Fruit fly (Drosophila melanogaster) whole organism, embryonic: ENCODE data around the gene CG8861.

Source experiments
- Ada2b ChIP-seq: fragments of 200-800 bp; sonication (Bioruptor generic); IDR thresholded peaks from 2 replicates; pipeline ENCODE4 v1.3.6; 2022; ENCODE audit warnings: missing biosample characterization, missing genetic modification characterization
- BEAF-32 ChIP-seq: fragments of 200-800 bp; sonication (Bioruptor generic); optimal IDR thresholded peaks from 3 replicates; lab custom pipeline; 2017; ENCODE audit warnings: missing biosample characterization, missing genetic modification characterization, mild to moderate bottlenecking, moderate library complexity, missing genetic modification reagents
- BtbVII ChIP-seq: fragments of 200-800 bp; sonication (Bioruptor generic); optimal IDR thresholded peaks from 3 replicates; lab custom pipeline; 2017; ENCODE audit warnings: missing biosample characterization, mild to moderate bottlenecking, missing genetic modification characterization
- CG10209 ChIP-seq: fragments of 200-800 bp; sonication (Bioruptor generic); optimal IDR thresholded peaks from 3 replicates; lab custom pipeline; 2017; ENCODE audit warnings: missing biosample characterization, mild to moderate bottlenecking, missing genetic modification characterization, missing genetic modification reagents
- CG10431 ChIP-seq: fragments of 200-800 bp; sonication (Bioruptor generic); optimal IDR thresholded peaks from 3 replicates; lab custom pipeline; 2018; ENCODE audit warnings: missing biosample characterization, mild to moderate bottlenecking, missing genetic modification characterization
- CG10543 ChIP-seq: fragments of 200-800 bp; sonication (Bioruptor generic); optimal IDR thresholded peaks from 3 replicates; lab custom pipeline; 2017; ENCODE audit warnings: missing biosample characterization, mild to moderate bottlenecking, missing genetic modification characterization, moderate library complexity
- CG10565 ChIP-seq: fragments of 200-800 bp; sonication (Bioruptor generic); optimal IDR thresholded peaks from 3 replicates; lab custom pipeline; 2016; ENCODE audit warnings: missing biosample characterization, mild to moderate bottlenecking, missing genetic modification characterization
- CG12104 ChIP-seq: fragments of 200-800 bp; sonication (Bioruptor generic); optimal IDR thresholded peaks from 3 replicates; lab custom pipeline; 2016; ENCODE audit warnings: missing biosample characterization, missing genetic modification characterization
- CG12769 ChIP-seq: fragments of 200-800 bp; sonication (Bioruptor generic); optimal IDR thresholded peaks from 2 replicates; lab custom pipeline; 2019; ENCODE audit warnings: missing biosample characterization, mild to moderate bottlenecking, missing genetic modification characterization, moderate library complexity
- CG13424 ChIP-seq: fragments of 200-800 bp; sonication (Bioruptor generic); optimal IDR thresholded peaks from 2 replicates; lab custom pipeline; 2019; ENCODE audit warnings: missing biosample characterization, mild to moderate bottlenecking, missing genetic modification characterization, moderate library complexity
- CG13624 ChIP-seq: fragments of 200-800 bp; sonication (Bioruptor generic); optimal IDR thresholded peaks from 2 replicates; lab custom pipeline; 2016; ENCODE audit warnings: missing biosample characterization, missing genetic modification characterization
- CG14860 ChIP-seq: fragments of 200-800 bp; sonication (Bioruptor generic); IDR thresholded peaks from 3 replicates; pipeline ENCODE4 v1.3.6; 2022; ENCODE audit warnings: missing biosample characterization, missing genetic modification characterization; ENCODE audit not compliant: partially characterized antibody
- CG15479 ChIP-seq: fragments of 200-800 bp; sonication (Bioruptor generic); optimal IDR thresholded peaks from 3 replicates; lab custom pipeline; 2019; ENCODE audit warnings: missing biosample characterization, mild to moderate bottlenecking, missing genetic modification characterization, moderate library complexity
- CG15514 ChIP-seq: fragments of 200-800 bp; sonication (Bioruptor generic); optimal IDR thresholded peaks from 3 replicates; lab custom pipeline; 2017; ENCODE audit warnings: missing biosample characterization, missing genetic modification characterization, mild to moderate bottlenecking, moderate library complexity, missing genetic modification reagents
- CG2199 ChIP-seq: fragments of 200-800 bp; sonication (Bioruptor generic); IDR thresholded peaks from 3 replicates; pipeline ENCODE4 v1.3.6; 2022; ENCODE audit warnings: missing biosample characterization, missing genetic modification characterization
- CG5953 ChIP-seq: fragments of 200-800 bp; sonication (Bioruptor generic); IDR thresholded peaks from 2 replicates; pipeline ENCODE4 v1.3.6; 2022; ENCODE audit warnings: missing biosample characterization, missing genetic modification characterization
- CG6854 ChIP-seq: fragments of 200-800 bp; sonication (Bioruptor generic); optimal IDR thresholded peaks from 3 replicates; lab custom pipeline; 2017; ENCODE audit warnings: missing biosample characterization, mild to moderate bottlenecking, missing genetic modification characterization
- CG8290 ChIP-seq, 3 experiments: fragments of 200-800 bp; sonication (Bioruptor generic); optimal IDR thresholded peaks; 2 replicates each; lab custom pipeline; 2016 to 2019; ENCODE audit warnings: missing biosample characterization in 3 of 3, missing genetic modification characterization in 3 of 3, mild to moderate bottlenecking in 2 of 3, moderate library complexity in 1 of 3
- CG9932 ChIP-seq: fragments of 200-800 bp; sonication (Bioruptor generic); IDR thresholded peaks from 2 replicates; pipeline ENCODE4 v1.3.6; 2022; ENCODE audit warnings: missing biosample characterization, missing genetic modification characterization
- Dek ChIP-seq: fragments of 200-800 bp; sonication (Bioruptor generic); optimal IDR thresholded peaks from 3 replicates; lab custom pipeline; 2019; ENCODE audit warnings: missing biosample characterization, mild to moderate bottlenecking, missing genetic modification characterization, moderate library complexity
- Dfd ChIP-seq, 2 experiments: fragments of >200 bp; optimal IDR thresholded peaks; 2 replicates each; lab custom pipeline; 2017; ENCODE audit warnings: missing biosample characterization in 2 of 2, missing genetic modification characterization in 2 of 2
- Doc2 ChIP-seq: fragments of 200-800 bp; sonication (Bioruptor generic); IDR thresholded peaks from 2 replicates; pipeline ENCODE4 v1.3.6; 2022; ENCODE audit warnings: missing biosample characterization, missing genetic modification characterization
- Fer1 ChIP-seq: fragments of 200-800 bp; sonication (Bioruptor generic); optimal IDR thresholded peaks from 2 replicates; lab custom pipeline; 2017; ENCODE audit warnings: missing biosample characterization, mild to moderate bottlenecking, missing genetic modification characterization
- GATAe ChIP-seq: fragments of 200-800 bp; sonication (Bioruptor generic); conservative IDR thresholded peaks from 2 replicates; pipeline ENCODE4 v1.3.6; 2022; ENCODE audit warnings: missing biosample characterization, missing genetic modification characterization
- Med ChIP-seq: fragments of 200-800 bp; sonication (Bioruptor generic); peaks from one replicate; lab custom pipeline; 2016; ENCODE audit warnings: missing biosample characterization, missing genetic modification characterization, mild to moderate bottlenecking, inconsistent platforms, moderate library complexity
- Meics ChIP-seq: fragments of 200-800 bp; sonication (Bioruptor generic); optimal IDR thresholded peaks from 2 replicates; lab custom pipeline; 2017; ENCODE audit warnings: missing biosample characterization, mild to moderate bottlenecking, missing genetic modification characterization
- NC2α ChIP-seq: fragments of 200-800 bp; sonication (Bioruptor generic); optimal IDR thresholded peaks from 2 replicates; lab custom pipeline; 2016; ENCODE audit warnings: missing biosample characterization, missing genetic modification characterization
- chinmo ChIP-seq: fragments of 200-800 bp; sonication (Bioruptor generic); IDR thresholded peaks from 4 replicates; pipeline ENCODE4 v1.3.6; 2022; ENCODE audit warnings: missing biosample characterization, missing genetic modification characterization; ENCODE audit not compliant: partially characterized antibody
- dati ChIP-seq: fragments of 200-800 bp; sonication (Bioruptor generic); IDR thresholded peaks from 2 replicates; pipeline ENCODE4 v1.3.6; 2022; ENCODE audit warnings: missing biosample characterization, missing genetic modification characterization
- exex ChIP-seq: fragments of 200-800 bp; sonication (Bioruptor generic); optimal IDR thresholded peaks from 4 replicates; lab custom pipeline; 2018; ENCODE audit warnings: missing biosample characterization, mild to moderate bottlenecking, missing genetic modification characterization, moderate library complexity
- eyg ChIP-seq: fragments of 200-800 bp; sonication (Bioruptor generic); optimal IDR thresholded peaks from 3 replicates; lab custom pipeline; 2016; ENCODE audit warnings: missing biosample characterization, missing genetic modification characterization
- ftz-f1 ChIP-seq: fragments of 200-800 bp; sonication (Bioruptor generic); optimal IDR thresholded peaks from 2 replicates; lab custom pipeline; 2016; ENCODE audit warnings: missing biosample characterization, missing genetic modification characterization
- gcm ChIP-seq: fragments of 200-800 bp; sonication (Bioruptor generic); optimal IDR thresholded peaks from 2 replicates; lab custom pipeline; 2019; ENCODE audit warnings: missing biosample characterization, mild to moderate bottlenecking, missing genetic modification characterization, moderate library complexity
- grau ChIP-seq: fragments of 200-800 bp; optimal IDR thresholded peaks from 3 replicates; lab custom pipeline; 2019; ENCODE audit warnings: missing biosample characterization, mild to moderate bottlenecking, missing genetic modification characterization, moderate library complexity
- her ChIP-seq: fragments of 200-800 bp; sonication (Bioruptor generic); optimal IDR thresholded peaks from 2 replicates; lab custom pipeline; 2016; ENCODE audit warnings: missing biosample characterization, missing genetic modification characterization
- mirr ChIP-seq: fragments of 200-800 bp; sonication (Bioruptor generic); optimal IDR thresholded peaks from 3 replicates; lab custom pipeline; 2018; ENCODE audit warnings: missing biosample characterization, mild to moderate bottlenecking, missing genetic modification characterization
- nau ChIP-seq: fragments of 200-800 bp; sonication (Bioruptor generic); optimal IDR thresholded peaks from 3 replicates; lab custom pipeline; 2017; ENCODE audit warnings: missing biosample characterization, mild to moderate bottlenecking, missing genetic modification characterization, missing genetic modification reagents
- p53 ChIP-seq: fragments of 200-800 bp; sonication (Bioruptor generic); optimal IDR thresholded peaks from 2 replicates; lab custom pipeline; 2016; ENCODE audit warnings: missing biosample characterization, missing genetic modification characterization
- pan ChIP-seq, 4 experiments: fragments of >200 bp in 3 of 4; fragments of 200-800 bp in 1 of 4; sonication (Bioruptor generic) in 1 of 4; optimal IDR thresholded peaks in 3 of 4; IDR thresholded peaks in 1 of 4; 2 replicates each; pipeline versions ENCODE4 v1.3.6 to Lab custom; 2017 to 2022; ENCODE audit warnings: missing biosample characterization in 2 of 4, missing genetic modification characterization in 2 of 4, mixed read lengths in 1 of 4
- run ChIP-seq: fragments of 200-800 bp; sonication (Bioruptor generic); optimal IDR thresholded peaks from 3 replicates; lab custom pipeline; 2018; ENCODE audit warnings: missing biosample characterization, mild to moderate bottlenecking, missing genetic modification characterization
- sd ChIP-seq: fragments of 200-800 bp; sonication (Bioruptor generic); optimal IDR thresholded peaks from 3 replicates; lab custom pipeline; 2018; ENCODE audit warnings: missing biosample characterization, mild to moderate bottlenecking, missing genetic modification characterization, moderate library complexity
- sug ChIP-seq: fragments of 200-800 bp; optimal IDR thresholded peaks from 2 replicates; lab custom pipeline; 2019; ENCODE audit warnings: missing biosample characterization, mild to moderate bottlenecking, missing genetic modification characterization, moderate library complexity
- wdn ChIP-seq: fragments of 200-800 bp; sonication (Bioruptor generic); IDR thresholded peaks from 2 replicates; pipeline ENCODE4 v1.3.6; 2022; ENCODE audit warnings: missing biosample characterization, missing genetic modification characterization

CG8861 gene

dm6 chr3R:9344186-9344790 is 16.0 kb upstream of the CG8861 start (continued):
- peak; percentile 10 for TF ChIP-seq exex
- TF ChIP-seq CG10543 (GFP tag; lab: Kevin White, UChicago), result peak; percentile 89
- TF ChIP-seq CG9932 (GFP tag; lab: Robert Waterston, UW), result peak; percentile 18; the same call in 1 of the 2 replicates
- no peak for TF ChIP-seq BEAF-32
- TF ChIP-seq ftz-f1, result peak; percentile 64
- TF ChIP-seq NC2α (GFP tag; lab: Kevin White, UChicago), result no peak
- TF ChIP-seq nau (GFP tag; lab: Kevin White, UChicago), result no peak
- TF ChIP-seq CG14860 (GFP tag; lab: Robert Waterston, UW), result no peak

dm6 chr3R:9343645-9344044 is 15.3 kb upstream of the CG8861 start:
- TF ChIP-seq Meics (no peak), dati (GFP tag; lab: Robert Waterston, UW) (no peak), her (GFP tag; lab: Kevin White, UChicago) (peak; percentile 4), pan (optimal IDR thresholded peaks at IDR 0.05; lab: Kevin White, UChicago) (no peak), pan (GFP tag; optimal IDR thresholded peaks at IDR 0.05 in 1 of 2, IDR thresholded peaks at IDR 0.05 in 1 of 2) (peak in 1 of 2 experiments; percentile 3), Dfd (GFP tag; optimal IDR thresholded peaks at IDR 0.05; lab: Kevin White, UChicago) (no peak), CG14860 (GFP tag; lab: Robert Waterston, UW) (no peak), run (tag; lab: Kevin White, UChicago) (no peak), Ada2b (GFP tag; lab: Robert Waterston, UW) (no peak), CG10209 (no peak), CG6854 (GFP tag; lab: Kevin White, UChicago) (no peak), CG5953 (0 out of 2 replicates have a peak, but pooled peaks have one; percentile 32), Fer1 (GFP tag; lab: Kevin White, UChicago) (no peak), exex (peak; percentile 68), sd (tag; lab: Kevin White, UChicago) (no peak), CG12769 (tag; lab: Kevin White, UChicago) (no peak), CG13624 (GFP tag; lab: Kevin White, UChicago) (no peak), CG15514 (no peak)
- TF ChIP-seq, all 482 proteins: peak for 4

DNA sequence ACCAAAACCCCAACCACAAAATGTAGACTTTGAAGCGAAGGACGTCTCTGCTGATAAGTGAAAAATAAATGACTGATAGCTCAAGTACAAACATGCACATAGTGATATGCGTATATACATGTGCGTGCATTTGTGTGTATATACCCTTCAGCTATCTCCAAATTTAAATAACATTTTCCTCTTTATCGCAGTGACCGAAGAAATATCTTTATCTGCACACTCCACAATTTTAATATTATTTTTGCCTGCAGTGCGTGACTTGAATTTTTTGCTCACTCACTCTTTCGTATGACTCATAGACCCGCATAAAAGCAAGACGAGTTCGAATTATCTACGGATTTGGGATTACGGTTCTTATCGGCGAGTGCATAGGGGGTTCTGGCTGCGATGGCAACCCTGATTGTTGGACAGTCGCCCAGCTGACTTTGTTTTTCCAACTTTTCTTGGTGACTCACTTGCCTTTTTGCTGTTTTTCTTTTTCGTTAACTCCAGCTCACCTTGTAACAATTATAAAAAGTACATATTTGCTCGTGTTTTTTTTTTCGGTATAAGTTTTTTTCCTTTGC is 14.8 kb upstream of the CG8861 start:
- TF ChIP-seq CG10431 (peak; percentile 16), mirr (GFP tag; lab: Kevin White, UChicago) (peak; percentile 53), BtbVII (GFP tag; lab: Kevin White, UChicago) (peak; percentile 9), Doc2 (GFP tag; lab: Robert Waterston, UW) (no peak), chinmo (GFP tag; lab: Robert Waterston, UW) (0 out of 4 replicates have a peak, but pooled peaks have one; percentile 51), CG15479 (GFP tag; lab: Kevin White, UChicago) (peak; percentile 39), sug (tag; lab: Kevin White, UChicago) (peak; percentile 48), CG10565 (GFP tag; lab: Kevin White, UChicago) (no peak), p53 (GFP tag; lab: Kevin White, UChicago) (peak; percentile 31), wdn (0 out of 2 replicates have a peak, but pooled peaks have one; percentile 20), Med (peak; percentile 82), CG12104 (peak; percentile 24), gcm (GFP tag; lab: Kevin White, UChicago) (peak; percentile 69), pan (optimal IDR thresholded peaks at IDR 0.05; lab: Kevin White, UChicago) (no peak), pan (GFP tag; optimal IDR thresholded peaks at IDR 0.05 in 1 of 2, IDR thresholded peaks at IDR 0.05 in 1 of 2) (peak in 1 of 2 experiments; percentile 5), CG2199 (GFP tag; lab: Robert Waterston, UW) (peak; percentile 75; the same call in 1 of the 3 replicates), CG13424 (tag; lab: Kevin White, UChicago) (no peak), eyg (peak; percentile 6), grau (tag; lab: Kevin White, UChicago) (no peak), Dek (tag; lab: Kevin White, UChicago) (no peak), GATAe (GFP tag; lab: Robert Waterston, UW) (0 out of 2 replicates have a peak, but pooled peaks have one; percentile 50), CG8290 (GFP tag; optimal IDR thresholded peaks at IDR 0.05; lab: Kevin White, UChicago) (no peak), CG8290 (tag; optimal IDR thresholded peaks at IDR 0.05; lab: Kevin White, UChicago) (peak in 1 of 2 experiments; percentile 28)
